Worm (Caenorhabditis elegans): Measurements from ENCODE around the gene pha-2.

Gene pha-2

ce11 chrX:655884-656283 is 19.1 kb upstream of the pha-2 start, which contains the start of gene lpr-7:
Gene lpr-7, plus strand, starts transcription at chrX:656184.
- no peak for TF ChIP-seq eyg-1 (tag; optimal IDR thresholded peaks at IDR 0.05)
- no peak for TF ChIP-seq unc-55 (GFP tag; optimal IDR thresholded peaks at IDR 0.05)
- no peak for TF ChIP-seq fax-1 (tag; optimal IDR thresholded peaks at IDR 0.05)
- no peak for TF ChIP-seq dve-1 (tag; optimal IDR thresholded peaks at IDR 0.05)
- TF ChIP-seq ceh-30 (tag; optimal IDR thresholded peaks at IDR 0.05): no peak
- TF ChIP-seq gmeb-2 (tag; optimal IDR thresholded peaks at IDR 0.05): no peak
- TF ChIP-seq hlh-8 (tag; optimal IDR thresholded peaks at IDR 0.05): no peak
- no peak for TF ChIP-seq pax-1 (tag; optimal IDR thresholded peaks at IDR 0.05)
- TF ChIP-seq sox-4 (tag; optimal IDR thresholded peaks at IDR 0.05): no peak
- no peak for TF ChIP-seq lin-11 (tag; optimal IDR thresholded peaks at IDR 0.05)
- TF ChIP-seq tbx-7 (tag; optimal IDR thresholded peaks at IDR 0.05): no peak
- no peak for TF ChIP-seq hlh-15 (tag; optimal IDR thresholded peaks at IDR 0.05)
- no peak for TF ChIP-seq ahr-1 (tag; optimal IDR thresholded peaks at IDR 0.05)
- no peak for TF ChIP-seq elt-2 (tag; optimal IDR thresholded peaks at IDR 0.05)
- TF ChIP-seq lim-6 (tag; optimal IDR thresholded peaks at IDR 0.05): no peak
- TF ChIP-seq ama-1 (optimal IDR thresholded peaks at IDR 0.05): no peak
- TF ChIP-seq K02D7.2 (tag; optimal IDR thresholded peaks at IDR 0.05): no peak
- TF ChIP-seq sdc-2 (tag; optimal IDR thresholded peaks at IDR 0.05): no peak
- TF ChIP-seq ttx-3 (tag; optimal IDR thresholded peaks at IDR 0.05): no peak
- TF ChIP-seq F13H6.1 (tag; optimal IDR thresholded peaks at IDR 0.05): no peak

ce11 chrX:654804-655203 is 18.0 kb upstream of the pha-2 start, which contains the start of gene ifc-2:
Gene ifc-2, minus strand, starts transcription at chrX:654904.
- no peak for TF ChIP-seq ceh-34 (tag; optimal IDR thresholded peaks at IDR 0.05)
- no peak for TF ChIP-seq K02D7.2 (tag; optimal IDR thresholded peaks at IDR 0.05)
- no peak for TF ChIP-seq madf-2 (tag; optimal IDR thresholded peaks at IDR 0.05)
- no peak for TF ChIP-seq ceh-30 (tag; optimal IDR thresholded peaks at IDR 0.05)
- TF ChIP-seq dve-1 (tag; optimal IDR thresholded peaks at IDR 0.05): no peak
- TF ChIP-seq eyg-1 (tag; optimal IDR thresholded peaks at IDR 0.05): no peak
- no peak for TF ChIP-seq che-1 (tag; optimal IDR thresholded peaks at IDR 0.05)
- TF ChIP-seq pax-1 (tag; optimal IDR thresholded peaks at IDR 0.05): no peak
- TF ChIP-seq gmeb-2 (tag; optimal IDR thresholded peaks at IDR 0.05): no peak
- TF ChIP-seq ceh-2 (tag; optimal IDR thresholded peaks at IDR 0.05): no peak
- no peak for TF ChIP-seq ref-2 (tag; optimal IDR thresholded peaks at IDR 0.05)
- TF ChIP-seq fkh-10 (GFP tag; optimal IDR thresholded peaks at IDR 0.05): no peak
- TF ChIP-seq rnt-1 (tag; optimal IDR thresholded peaks at IDR 0.05): no peak
- TF ChIP-seq pat-9 (tag; optimal IDR thresholded peaks at IDR 0.05): no peak

- TF ChIP-seq ceh-9 (tag; optimal IDR thresholded peaks at IDR 0.05): no peak
- TF ChIP-seq elt-4 (tag; optimal IDR thresholded peaks at IDR 0.05): no peak
Observed at ce11 chrX:651616-652015, 14.8 kb upstream of the pha-2 start.

- TF ChIP-seq ceh-48 (tag; optimal IDR thresholded peaks at IDR 0.05): no peak
- TF ChIP-seq che-1 (tag; optimal IDR thresholded peaks at IDR 0.05): no peak
- TF ChIP-seq ets-4 (tag; optimal IDR thresholded peaks at IDR 0.05): no peak
- TF ChIP-seq dmd-4 (tag; optimal IDR thresholded peaks at IDR 0.05; ENCODE audit: borderline replicate concordance): no peak
- no peak for TF ChIP-seq dve-1 (tag; optimal IDR thresholded peaks at IDR 0.05)
- TF ChIP-seq ceh-9 (tag; optimal IDR thresholded peaks at IDR 0.05): no peak
- no peak for TF ChIP-seq unc-42 (tag; optimal IDR thresholded peaks at IDR 0.05)
- no peak for TF ChIP-seq hlh-15 (tag; optimal IDR thresholded peaks at IDR 0.05)
- TF ChIP-seq gmeb-2 (tag; optimal IDR thresholded peaks at IDR 0.05): no peak
- TF ChIP-seq sox-2 (GFP tag; IDR thresholded peaks at IDR 0.05): no peak
- no peak for TF ChIP-seq K02D7.2 (tag; optimal IDR thresholded peaks at IDR 0.05)
- no peak for TF ChIP-seq ttx-3 (tag; optimal IDR thresholded peaks at IDR 0.05)
- no peak for TF ChIP-seq mec-3 (tag; optimal IDR thresholded peaks at IDR 0.05; ENCODE audit: borderline replicate concordance)
- TF ChIP-seq pha-4 (tag; optimal IDR thresholded peaks at IDR 0.05): no peak
- TF ChIP-seq eyg-1 (tag; optimal IDR thresholded peaks at IDR 0.05): no peak
- no peak for TF ChIP-seq odd-2 (tag; optimal IDR thresholded peaks at IDR 0.05)
- no peak for TF ChIP-seq pat-9 (tag; optimal IDR thresholded peaks at IDR 0.05)
Observed at ce11 chrX:646493-646892, 9.7 kb upstream of the pha-2 start.
